Worm (Caenorhabditis elegans) whole organism, L4 larva: ENCODE data around the gene plc-1.

Experiments used
- F10B5.3 ChIP-seq: sonication (generic microtip); optimal IDR thresholded peaks from 2 replicates; lab custom pipeline; 2016; ENCODE audit warnings: mild to moderate bottlenecking, missing genetic modification characterization, missing compliant biosample characterization
- F26F4.8 ChIP-seq: fragments of 200-800 bp; sonication (Bioruptor generic); conservative IDR thresholded peaks from 2 replicates; pipeline ENCODE4 v1.3.6; 2022; ENCODE audit warnings: missing genetic modification characterization, missing compliant biosample characterization
- F37D6.2 ChIP-seq: sonication (generic microtip); optimal IDR thresholded peaks from 2 replicates; lab custom pipeline; 2016; ENCODE audit warnings: mild to moderate bottlenecking, missing genetic modification characterization, missing compliant biosample characterization
- F44E2.7 ChIP-seq: fragments of 200-800 bp; sonication (Bioruptor generic); IDR thresholded peaks from 2 replicates; pipeline ENCODE4 v2.1.2; 2022; ENCODE audit warnings: missing genetic modification characterization, missing compliant biosample characterization
- R02D3.7 ChIP-seq: fragments of 150-350 bp; sonication (generic microtip); optimal IDR thresholded peaks from 3 replicates; lab custom pipeline; 2014; ENCODE audit warnings: missing biosample characterization, missing genetic modification characterization
- T20F7.1 ChIP-seq: fragments of 200-800 bp; sonication (Bioruptor generic); optimal IDR thresholded peaks from 2 replicates; lab custom pipeline; 2018; ENCODE audit warnings: mild to moderate bottlenecking, missing genetic modification characterization, missing compliant biosample characterization
- T26A8.4 ChIP-seq: fragments of 200-800 bp; sonication (Bioruptor generic); IDR thresholded peaks from 2 replicates; pipeline ENCODE4 v1.3.6; 2022; ENCODE audit warnings: missing genetic modification characterization, missing compliant biosample characterization
- Y5F2A.4 ChIP-seq: fragments of 200-800 bp; sonication (Bioruptor generic); optimal IDR thresholded peaks from 2 replicates; lab custom pipeline; 2018; ENCODE audit warnings: mild to moderate bottlenecking, missing genetic modification characterization, missing compliant biosample characterization
- Y75B8A.6 ChIP-seq: fragments of 200-800 bp; sonication (Bioruptor generic); IDR thresholded peaks from 2 replicates; pipeline ENCODE4 v1.3.6; 2022; ENCODE audit warnings: missing genetic modification reagents, missing genetic modification characterization, missing compliant biosample characterization
- aly-2 ChIP-seq: sonication (generic microtip); optimal IDR thresholded peaks from 2 replicates; lab custom pipeline; 2018; ENCODE audit warnings: missing biosample characterization, missing genetic modification characterization
- ama-1 ChIP-seq: fragments of 150-350 bp; optimal IDR thresholded peaks from 2 replicates; lab custom pipeline; 2014; ENCODE audit warnings: inconsistent platforms, mixed read lengths
- attf-4 ChIP-seq: sonication (generic microtip); optimal IDR thresholded peaks from 3 replicates; lab custom pipeline; 2017; ENCODE audit warnings: missing biosample characterization, missing genetic modification characterization
- ceh-20 ChIP-seq: fragments of 200-800 bp; sonication (Bioruptor generic); IDR thresholded peaks from 2 replicates; pipeline ENCODE4 v1.3.6; 2022; ENCODE audit warnings: missing genetic modification reagents, missing genetic modification characterization, missing compliant biosample characterization
- ceh-44 ChIP-seq: fragments of 200-800 bp; sonication (Bioruptor generic); IDR thresholded peaks from 2 replicates; pipeline ENCODE4 v1.3.6; 2022; ENCODE audit warnings: missing genetic modification reagents, missing genetic modification characterization, missing compliant biosample characterization
- ceh-62 ChIP-seq: sonication (generic microtip); optimal IDR thresholded peaks from 2 replicates; lab custom pipeline; 2017; ENCODE audit warnings: missing biosample characterization, missing genetic modification characterization
- dmd-6 ChIP-seq: fragments of 200-800 bp; sonication (Bioruptor generic); IDR thresholded peaks from 2 replicates; pipeline ENCODE4 v1.3.6; 2022; ENCODE audit warnings: missing genetic modification reagents, missing genetic modification characterization, missing compliant biosample characterization
- dmd-9 ChIP-seq: fragments of 200-800 bp; sonication (Bioruptor generic); IDR thresholded peaks from 2 replicates; pipeline ENCODE4 v1.3.6; 2022; ENCODE audit warnings: missing genetic modification reagents, missing genetic modification characterization, missing compliant biosample characterization
- duxl-1 ChIP-seq: sonication (generic microtip); optimal IDR thresholded peaks from 2 replicates; lab custom pipeline; 2016; ENCODE audit warnings: mild to moderate bottlenecking, missing genetic modification characterization, moderate library complexity, missing compliant biosample characterization; ENCODE audit not compliant: poor library complexity
- egl-27 ChIP-seq: sonication (generic microtip); optimal IDR thresholded peaks from 3 replicates; lab custom pipeline; 2017; ENCODE audit warnings: missing biosample characterization, missing genetic modification reagents, missing genetic modification characterization
- fos-1 ChIP-seq: fragments of 150-350 bp; optimal IDR thresholded peaks from 2 replicates; lab custom pipeline; 2014; ENCODE audit warnings: missing biosample characterization, missing genetic modification characterization
- gei-8 ChIP-seq: fragments of 200-800 bp; sonication (Bioruptor generic); optimal IDR thresholded peaks from 2 replicates; lab custom pipeline; 2018; ENCODE audit warnings: mild to moderate bottlenecking, missing genetic modification characterization, missing compliant biosample characterization
- hif-1 ChIP-seq, 2 experiments: sonication (generic microtip); optimal IDR thresholded peaks; 2 replicates each; lab custom pipeline; 2016 to 2017; ENCODE audit warnings: missing compliant biosample characterization in 2 of 2, missing genetic modification characterization in 2 of 2, missing genetic modification reagents in 2 of 2, missing genotype in 2 of 2, mild to moderate bottlenecking in 1 of 2
- hlh-11 ChIP-seq: fragments of 200-800 bp; sonication (Bioruptor generic); optimal IDR thresholded peaks from 2 replicates; lab custom pipeline; 2018; ENCODE audit warnings: mild to moderate bottlenecking, missing genetic modification characterization, missing compliant biosample characterization
- lin-13 ChIP-seq: fragments of 150-350 bp; optimal IDR thresholded peaks from 2 replicates; lab custom pipeline; 2014; ENCODE audit warnings: missing biosample characterization, missing genetic modification reagents, missing genetic modification characterization
- lin-29 ChIP-seq: fragments of 200-800 bp; sonication (Bioruptor generic); IDR thresholded peaks from 2 replicates; pipeline ENCODE4 v1.3.6; 2022; ENCODE audit warnings: missing genetic modification reagents, missing genetic modification characterization, missing compliant biosample characterization
- lir-3 ChIP-seq: sonication (generic microtip); optimal IDR thresholded peaks from 2 replicates; lab custom pipeline; 2016; ENCODE audit warnings: mild to moderate bottlenecking, missing genetic modification characterization, missing compliant biosample characterization
- lsy-2 ChIP-seq, 2 experiments: fragments of 150-350 bp in 1 of 2; sonication (generic microtip) in 1 of 2; optimal IDR thresholded peaks; 2 replicates each; lab custom pipeline; 2014 to 2017; ENCODE audit warnings: missing biosample characterization in 2 of 2, missing genetic modification characterization in 2 of 2
- madf-9 ChIP-seq: fragments of 200-800 bp; sonication (Bioruptor generic); conservative IDR thresholded peaks from 2 replicates; pipeline ENCODE4 v1.3.6; 2022; ENCODE audit warnings: missing genetic modification reagents, missing genetic modification characterization, missing compliant biosample characterization
- mdt-29 ChIP-seq: fragments of 200-800 bp; sonication (Bioruptor generic); IDR thresholded peaks from 2 replicates; pipeline ENCODE4 v1.3.6; 2022; ENCODE audit warnings: missing genetic modification reagents, missing genetic modification characterization, missing compliant biosample characterization
- mep-1 ChIP-seq: fragments of 150-350 bp; sonication (generic microtip); optimal IDR thresholded peaks from 3 replicates; lab custom pipeline; 2014; ENCODE audit warnings: missing biosample characterization, missing genetic modification characterization
- mxl-2 ChIP-seq: fragments of 200-800 bp; sonication (Bioruptor generic); conservative IDR thresholded peaks from 2 replicates; pipeline ENCODE4 v1.3.6; 2022; ENCODE audit warnings: missing genetic modification reagents, missing genetic modification characterization, missing compliant biosample characterization
- nhr-111 ChIP-seq: fragments of 200-800 bp; sonication (Bioruptor generic); optimal IDR thresholded peaks from 2 replicates; lab custom pipeline; 2018; ENCODE audit warnings: mild to moderate bottlenecking, missing genetic modification characterization, missing compliant biosample characterization
- nhr-237 ChIP-seq: sonication (generic microtip); optimal IDR thresholded peaks from 2 replicates; lab custom pipeline; 2017; ENCODE audit warnings: missing biosample characterization, missing genetic modification characterization
- nhr-28 ChIP-seq: fragments of 150-350 bp; optimal IDR thresholded peaks from 2 replicates; lab custom pipeline; 2014; ENCODE audit warnings: missing biosample characterization, missing genetic modification characterization
- nhr-41 ChIP-seq: fragments of 200-800 bp; sonication (Bioruptor generic); IDR thresholded peaks from 2 replicates; pipeline ENCODE4 v1.3.6; 2022; ENCODE audit warnings: missing genetic modification reagents, missing genetic modification characterization, missing compliant biosample characterization
- nhr-48 ChIP-seq: sonication (generic microtip); optimal IDR thresholded peaks from 2 replicates; lab custom pipeline; 2016; ENCODE audit warnings: mild to moderate bottlenecking, missing genetic modification characterization, missing compliant biosample characterization
- nhr-76 ChIP-seq: fragments of 150-350 bp; optimal IDR thresholded peaks from 2 replicates; lab custom pipeline; 2014; ENCODE audit warnings: missing biosample characterization, missing genetic modification characterization
- php-3 ChIP-seq: fragments of 200-800 bp; sonication (Bioruptor generic); IDR thresholded peaks from 2 replicates; pipeline ENCODE4 v1.3.6; 2022; ENCODE audit warnings: missing genetic modification reagents, missing genetic modification characterization, missing compliant biosample characterization
- pqm-1 ChIP-seq: sonication (generic microtip); optimal IDR thresholded peaks from 2 replicates; lab custom pipeline; 2017; ENCODE audit warnings: missing biosample characterization, missing genetic modification characterization
- sdz-12 ChIP-seq: fragments of 200-800 bp; sonication (Bioruptor generic); optimal IDR thresholded peaks from 2 replicates; lab custom pipeline; 2018; ENCODE audit warnings: mild to moderate bottlenecking, missing genetic modification characterization, missing compliant biosample characterization
- skn-1 ChIP-seq: fragments of 150-350 bp; optimal IDR thresholded peaks from 2 replicates; lab custom pipeline; 2014; ENCODE audit warnings: missing biosample characterization, missing genetic modification characterization
- spr-1 ChIP-seq: sonication (generic microtip); optimal IDR thresholded peaks from 2 replicates; lab custom pipeline; 2016; ENCODE audit warnings: mild to moderate bottlenecking, missing genetic modification characterization, missing compliant biosample characterization
- spr-3 ChIP-seq: fragments of 200-800 bp; sonication (Bioruptor generic); optimal IDR thresholded peaks from 2 replicates; lab custom pipeline; 2018; ENCODE audit warnings: mild to moderate bottlenecking, missing genetic modification characterization, missing compliant biosample characterization
- tra-1 ChIP-seq: fragments of 200-800 bp; sonication (Bioruptor generic); IDR thresholded peaks from 2 replicates; pipeline ENCODE4 v1.3.6; 2022; ENCODE audit warnings: missing genetic modification reagents, missing genetic modification characterization, missing compliant biosample characterization
- unc-130 ChIP-seq: sonication (generic microtip); optimal IDR thresholded peaks from 2 replicates; lab custom pipeline; 2016; ENCODE audit warnings: missing genetic modification reagents, missing genetic modification characterization, missing compliant biosample characterization
- unc-39 ChIP-seq: sonication (generic microtip); optimal IDR thresholded peaks from 2 replicates; lab custom pipeline; 2017; ENCODE audit warnings: missing biosample characterization, missing genetic modification characterization
- unc-62 ChIP-seq, 3 experiments: fragments of 150-350 bp in 1 of 3; sonication (generic microtip); optimal IDR thresholded peaks in 2 of 3; peaks in 1 of 3; 1 replicate in 1 of 3; 2 replicates in 2 of 3; lab custom pipeline; 2014 to 2017; ENCODE audit warnings: missing biosample characterization in 3 of 3, missing genetic modification characterization in 3 of 3, missing genetic modification reagents in 3 of 3, missing genotype in 1 of 3
- zag-1 ChIP-seq: fragments of 150-350 bp; optimal IDR thresholded peaks from 2 replicates; lab custom pipeline; 2014; ENCODE audit warnings: missing biosample characterization, missing genetic modification characterization
- zfp-3 ChIP-seq: fragments of 200-800 bp; sonication (Bioruptor generic); conservative IDR thresholded peaks from 2 replicates; pipeline ENCODE4 v1.3.6; 2022; ENCODE audit warnings: missing genetic modification reagents, missing genetic modification characterization, missing compliant biosample characterization
- zip-2 ChIP-seq: fragments of 150-350 bp; optimal IDR thresholded peaks from 2 replicates; lab custom pipeline; 2014; ENCODE audit warnings: missing biosample characterization, missing genetic modification characterization
- ztf-11 ChIP-seq: fragments of 150-350 bp; optimal IDR thresholded peaks from 2 replicates; lab custom pipeline; 2014; ENCODE audit warnings: missing biosample characterization, missing genetic modification characterization

plc-1 gene

ce11 chrX:10766123-10766622 lies 72.3 kb downstream of the plc-1 start (continued):
- peak; percentile 49 for TF ChIP-seq nhr-76 (tag; lab: Kevin White, UChicago)
- peak; percentile 92 for TF ChIP-seq gei-8 (GFP tag; lab: Kevin White, UChicago)
- TF ChIP-seq F26F4.8 = no peak
- TF ChIP-seq hlh-11 (tag; lab: Kevin White, UChicago) = peak; percentile 99
- peak; percentile 52 for TF ChIP-seq duxl-1 (tag; lab: Kevin White, UChicago)
- TF ChIP-seq sdz-12 = no peak
- peak; percentile 87 for TF ChIP-seq T26A8.4 (GFP tag; lab: Robert Waterston, UW)
- peak; percentile 76 for TF ChIP-seq mxl-2 (GFP tag; lab: Robert Waterston, UW)
- no peak for TF ChIP-seq unc-39 (tag; lab: Kevin White, UChicago)
- TF ChIP-seq ama-1 = no peak
- peak; percentile 60 for TF ChIP-seq spr-3
- no peak for TF ChIP-seq unc-130 (GFP tag; lab: Kevin White, UChicago)
- no peak for TF ChIP-seq fos-1 (tag; lab: Kevin White, UChicago)
- no peak for TF ChIP-seq Y75B8A.6 (GFP tag; lab: Robert Waterston, UW)
- peak; percentile 96 for TF ChIP-seq dmd-6
- TF ChIP-seq zip-2 (tag; lab: Kevin White, UChicago) = peak; percentile 48
- TF ChIP-seq ceh-20 = peak; percentile 93
- 0 out of 2 replicates have a peak, but pooled peaks have one; percentile 17 for TF ChIP-seq lin-29 (GFP tag; lab: Robert Waterston, UW)
- peak; percentile 89 to 91 for TF ChIP-seq lsy-2 (tag; optimal IDR thresholded peaks at IDR 0.05; lab: Kevin White, UChicago)
- TF ChIP-seq egl-27 (tag; lab: Kevin White, UChicago) = peak; percentile 90
- TF ChIP-seq F44E2.7 (GFP tag; lab: Robert Waterston, UW) = no peak
- peak; percentile 88 for TF ChIP-seq F37D6.2 (tag; lab: Kevin White, UChicago)
- TF ChIP-seq attf-4 = peak; percentile 64
- TF ChIP-seq mep-1 (tag; lab: Kevin White, UChicago) = peak; percentile 95
- peak; percentile 24 for TF ChIP-seq pqm-1
- peak; percentile 46 for TF ChIP-seq nhr-111
- no peak for TF ChIP-seq skn-1 (tag; lab: Kevin White, UChicago)
- no peak for TF ChIP-seq aly-2
- peak; percentile 63; the same call in 1 of the 2 replicates for TF ChIP-seq mdt-29 (GFP tag; lab: Robert Waterston, UW)
- TF ChIP-seq dmd-9 (GFP tag; lab: Robert Waterston, UW) = no peak
- peak; percentile 98 for TF ChIP-seq nhr-48 (tag; lab: Kevin White, UChicago)
- TF ChIP-seq T20F7.1 (GFP tag; lab: Kevin White, UChicago) = peak; percentile 74
- peak; percentile 88 for TF ChIP-seq zag-1
- peak; percentile 85 for TF ChIP-seq tra-1
- peak; percentile 89 for TF ChIP-seq spr-1 (tag; lab: Kevin White, UChicago)
- 0 out of 2 replicates have a peak, but pooled peaks have one; percentile 19 for TF ChIP-seq nhr-41 (GFP tag; lab: Robert Waterston, UW)
- peak; percentile 29 for TF ChIP-seq nhr-237 (tag; lab: Kevin White, UChicago)
- TF ChIP-seq lin-13 (GFP tag; lab: Kevin White, UChicago) = peak; percentile 73
- TF ChIP-seq F10B5.3 (tag; lab: Kevin White, UChicago) = peak; percentile 77
- TF ChIP-seq Y5F2A.4 (GFP tag; lab: Kevin White, UChicago) = no peak
- no peak for TF ChIP-seq ztf-11 (tag; lab: Kevin White, UChicago)
- TF ChIP-seq unc-62 (GFP tag; optimal IDR thresholded peaks at IDR 0.05 in 1 of 2; lab: Kevin White, UChicago) = peak in 1 of 2 experiments; percentile 100
- peak; percentile 29 for TF ChIP-seq unc-62 (tag; optimal IDR thresholded peaks at IDR 0.05; lab: Kevin White, UChicago)
- TF ChIP-seq ceh-62 = no peak
- no peak for TF ChIP-seq ceh-44 (GFP tag; lab: Robert Waterston, UW)
- TF ChIP-seq hif-1 (tag; optimal IDR thresholded peaks at IDR 0.05; lab: Kevin White, UChicago) = peak; percentile 26 to 82
- TF ChIP-seq lir-3 (tag; lab: Kevin White, UChicago) = no peak
- peak; percentile 44; the same call in 1 of the 2 replicates for TF ChIP-seq php-3 (GFP tag; lab: Robert Waterston, UW)
- TF ChIP-seq nhr-28 = peak; percentile 90
- no peak for TF ChIP-seq R02D3.7
- TF ChIP-seq madf-9 (GFP tag; lab: Robert Waterston, UW) = peak; percentile 60; the same call in 1 of the 2 replicates
- TF ChIP-seq zfp-3 = no peak
